Worm (Caenorhabditis elegans) whole organism, young adult: ENCODE measurements around the gene C43H6.4.

ENCODE experiments used
- F33H1.4 ChIP-seq: fragments of 200-800 bp; sonication (Bioruptor generic); IDR thresholded peaks from 2 replicates; pipeline ENCODE4 v1.3.6; 2022; ENCODE audit warnings: missing genetic modification reagents, missing genetic modification characterization, missing compliant biosample characterization
- F39B2.1 ChIP-seq: fragments of 200-800 bp; sonication (Bioruptor generic); IDR thresholded peaks from 2 replicates; pipeline ENCODE4 v1.3.6; 2022; ENCODE audit warnings: missing genetic modification reagents, missing genetic modification characterization, missing compliant biosample characterization
- F49E8.2 ChIP-seq: sonication (generic microtip); optimal IDR thresholded peaks from 3 replicates; lab custom pipeline; 2017; ENCODE audit warnings: missing genetic modification characterization, mild to moderate bottlenecking, missing compliant biosample characterization, antibody characterized with exemption, moderate library complexity; ENCODE audit not compliant: insufficient read depth
- ceh-27 ChIP-seq: fragments of 200-800 bp; sonication (Bioruptor generic); optimal IDR thresholded peaks from 2 replicates; lab custom pipeline; 2018; ENCODE audit warnings: mild to moderate bottlenecking, missing genetic modification characterization, moderate library complexity, missing compliant biosample characterization
- efl-1 ChIP-seq: fragments of 150-350 bp; optimal IDR thresholded peaks from 2 replicates; lab custom pipeline; 2014; ENCODE audit warnings: missing biosample characterization, missing genetic modification reagents, missing genetic modification characterization
- ekl-4 ChIP-seq: fragments of 200-800 bp; sonication (Bioruptor generic); IDR thresholded peaks from 2 replicates; pipeline ENCODE4 v1.3.6; 2022; ENCODE audit warnings: missing genetic modification reagents, missing genetic modification characterization, missing compliant biosample characterization
- mcd-1 ChIP-seq: fragments of 200-800 bp; sonication (Bioruptor generic); IDR thresholded peaks from 2 replicates; pipeline ENCODE4 v1.3.6; 2022; ENCODE audit warnings: missing genetic modification reagents, missing genetic modification characterization, missing compliant biosample characterization
- nfyb-1 ChIP-seq: fragments of 200-800 bp; sonication (Bioruptor generic); IDR thresholded peaks from 2 replicates; pipeline ENCODE4 v1.3.6; 2022; ENCODE audit warnings: missing genetic modification reagents, missing genetic modification characterization, missing compliant biosample characterization
- nhr-179 ChIP-seq: sonication (generic microtip); optimal IDR thresholded peaks from 2 replicates; lab custom pipeline; 2016; ENCODE audit warnings: mild to moderate bottlenecking, missing genetic modification characterization, missing compliant biosample characterization
- repo-1 ChIP-seq: sonication (generic microtip); optimal IDR thresholded peaks from 2 replicates; lab custom pipeline; 2017; ENCODE audit warnings: mild to moderate bottlenecking, missing genetic modification characterization, missing compliant biosample characterization
- unc-62 ChIP-seq: fragments of 150-350 bp; optimal IDR thresholded peaks from 2 replicates; lab custom pipeline; 2014; ENCODE audit warnings: missing biosample characterization, missing genetic modification reagents, missing genetic modification characterization

DNA sequence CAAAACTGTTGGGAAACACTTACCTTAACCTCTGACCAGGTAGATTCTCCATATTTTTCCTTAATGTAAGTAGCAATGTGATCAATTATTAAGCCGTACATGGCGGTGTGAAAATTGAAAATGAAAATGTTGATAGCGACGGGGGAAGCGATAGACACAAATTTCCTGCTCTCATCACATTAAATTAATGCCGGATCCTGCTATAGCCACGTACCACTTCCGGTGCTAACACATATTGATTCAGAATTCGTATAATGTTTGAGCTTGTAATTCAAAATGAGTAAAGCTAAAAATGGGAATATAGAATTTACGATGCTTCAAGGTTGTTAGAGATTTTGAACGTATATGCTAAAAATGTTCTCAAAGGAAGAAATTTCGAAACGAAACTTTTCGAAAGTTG is 23.6 kb downstream of the C43H6.4 start, which contains the start of gene gcy-31:
- no peak for TF ChIP-seq unc-62
- TF ChIP-seq nhr-179: no peak
- no peak for TF ChIP-seq mcd-1
- no peak for TF ChIP-seq F49E8.2
- no peak for TF ChIP-seq ekl-4 (GFP tag; lab: Robert Waterston, UW)
- no peak for TF ChIP-seq efl-1 (GFP tag; lab: Kevin White, UChicago)
- no peak for TF ChIP-seq nfyb-1
- TF ChIP-seq F33H1.4: no peak
- TF ChIP-seq repo-1 (tag; lab: Kevin White, UChicago): no peak
- TF ChIP-seq ceh-27 (GFP tag; lab: Kevin White, UChicago): no peak
- TF ChIP-seq F39B2.1 (GFP tag; lab: Robert Waterston, UW): no peak
